Worm (Caenorhabditis elegans) whole organism, midembryonic: Measurements from ENCODE around the gene ehs-1.

ENCODE experiments used
- T22C8.4 ChIP-seq: fragments of 200-800 bp; sonication (Bioruptor generic); IDR thresholded peaks from 2 replicates; pipeline ENCODE4 v1.3.6; 2022; ENCODE audit warnings: missing genetic modification characterization, missing compliant biosample characterization
- cog-1 ChIP-seq: sonication (generic microtip); optimal IDR thresholded peaks from 2 replicates; lab custom pipeline; 2016; ENCODE audit warnings: missing genetic modification characterization, missing compliant biosample characterization
- flt-1 ChIP-seq: fragments of 200-800 bp; sonication (Bioruptor generic); IDR thresholded peaks from 2 replicates; pipeline ENCODE4 v1.3.6; 2022; ENCODE audit warnings: missing genetic modification characterization, missing compliant biosample characterization
- klf-2 ChIP-seq: fragments of 200-800 bp; sonication (Bioruptor generic); conservative IDR thresholded peaks from 2 replicates; pipeline ENCODE4 v1.3.6; 2022; ENCODE audit warnings: missing genetic modification reagents, missing genetic modification characterization, missing compliant biosample characterization
- med-1 ChIP-seq: sonication (generic microtip); optimal IDR thresholded peaks from 2 replicates; lab custom pipeline; 2017; ENCODE audit warnings: missing genetic modification characterization, mild to moderate bottlenecking, missing compliant biosample characterization, antibody characterized with exemption, missing genetic modification reagents; ENCODE audit not compliant: insufficient read depth
- ref-1 ChIP-seq: fragments of 200-800 bp; sonication (Bioruptor generic); conservative IDR thresholded peaks from 2 replicates; pipeline ENCODE4 v1.3.6; 2022; ENCODE audit warnings: missing genetic modification reagents, missing genetic modification characterization, missing compliant biosample characterization
- tab-1 ChIP-seq: fragments of 200-800 bp; sonication (Bioruptor generic); IDR thresholded peaks from 2 replicates; pipeline ENCODE4 v1.3.6; 2022; ENCODE audit warnings: missing genetic modification characterization, missing compliant biosample characterization
- ztf-23 ChIP-seq: fragments of 200-800 bp; sonication (Bioruptor generic); IDR thresholded peaks from 2 replicates; pipeline ENCODE4 v1.3.6; 2022; ENCODE audit warnings: missing genetic modification reagents, missing genetic modification characterization, missing compliant biosample characterization
- ztf-29 ChIP-seq: fragments of 200-800 bp; sonication (Bioruptor generic); IDR thresholded peaks from 2 replicates; pipeline ENCODE4 v1.3.6; 2022; ENCODE audit warnings: missing genetic modification reagents, missing genetic modification characterization, missing compliant biosample characterization

DNA sequence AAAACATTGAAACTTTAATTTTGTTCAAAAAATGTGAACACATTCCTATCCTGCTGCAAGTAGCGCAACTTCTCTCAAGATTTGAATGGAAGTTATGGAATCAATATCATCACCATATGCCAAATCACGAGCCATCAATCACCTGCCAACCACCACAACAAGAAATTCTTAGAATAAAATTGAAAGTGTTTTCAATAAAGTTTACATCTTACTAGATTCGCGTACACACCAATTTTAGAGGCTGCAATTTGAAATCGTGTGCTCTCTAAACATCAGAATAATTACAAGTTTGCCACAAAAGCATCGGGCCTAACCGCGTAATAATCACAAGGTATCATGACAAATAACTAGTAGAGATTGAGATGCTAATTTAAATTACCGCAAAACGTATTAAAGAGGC lies 45.6 kb upstream of the ehs-1 start:
- TF ChIP-seq med-1 (GFP tag; lab: Kevin White, UChicago): no peak
- TF ChIP-seq ref-1 (GFP tag; lab: Robert Waterston, UW): no peak
- no peak for TF ChIP-seq flt-1 (GFP tag; lab: Robert Waterston, UW)
- no peak for TF ChIP-seq tab-1
- TF ChIP-seq ztf-23: no peak
- no peak for TF ChIP-seq cog-1 (tag; lab: Kevin White, UChicago)
- TF ChIP-seq ztf-29 (GFP tag; lab: Robert Waterston, UW): no peak
- no peak for TF ChIP-seq klf-2 (GFP tag; lab: Robert Waterston, UW)
- TF ChIP-seq T22C8.4 (GFP tag; lab: Robert Waterston, UW): no peak
